Worm (Caenorhabditis elegans) whole organism, L4 larva: Measurements from ENCODE around the gene acs-11.
A peak's percentile ranks its signal among the peaks of the same experiment; 100 is the strongest.

Source experiments
- F10B5.3 ChIP-seq: sonication (generic microtip); optimal IDR thresholded peaks from 2 replicates; lab custom pipeline; 2016; ENCODE audit warnings: mild to moderate bottlenecking, missing genetic modification characterization, missing compliant biosample characterization
- F37D6.2 ChIP-seq: sonication (generic microtip); optimal IDR thresholded peaks from 2 replicates; lab custom pipeline; 2016; ENCODE audit warnings: mild to moderate bottlenecking, missing genetic modification characterization, missing compliant biosample characterization
- F44E2.7 ChIP-seq: fragments of 200-800 bp; sonication (Bioruptor generic); IDR thresholded peaks from 2 replicates; pipeline ENCODE4 v2.1.2; 2022; ENCODE audit warnings: missing genetic modification characterization, missing compliant biosample characterization
- F49E8.2 ChIP-seq: sonication (generic microtip); optimal IDR thresholded peaks from 2 replicates; lab custom pipeline; 2016; ENCODE audit warnings: missing compliant biosample characterization, mild to moderate bottlenecking, missing genetic modification characterization, borderline replicate concordance
- T20F7.1 ChIP-seq: fragments of 200-800 bp; sonication (Bioruptor generic); optimal IDR thresholded peaks from 2 replicates; lab custom pipeline; 2018; ENCODE audit warnings: mild to moderate bottlenecking, missing genetic modification characterization, missing compliant biosample characterization
- Y105C5A.15 ChIP-seq: fragments of 200-800 bp; sonication (Bioruptor generic); IDR thresholded peaks from 2 replicates; pipeline ENCODE4 v1.3.6; 2022; ENCODE audit warnings: missing genetic modification characterization, missing compliant biosample characterization
- Y48G9A.11 ChIP-seq: fragments of 200-800 bp; sonication (Bioruptor generic); IDR thresholded peaks from 2 replicates; pipeline ENCODE4 v1.3.6; 2022; ENCODE audit warnings: missing genetic modification reagents, missing genetic modification characterization, missing compliant biosample characterization
- Y75B8A.6 ChIP-seq: fragments of 200-800 bp; sonication (Bioruptor generic); IDR thresholded peaks from 2 replicates; pipeline ENCODE4 v1.3.6; 2022; ENCODE audit warnings: missing genetic modification reagents, missing genetic modification characterization, missing compliant biosample characterization
- aha-1 ChIP-seq: fragments of 150-350 bp; peaks from one replicate; lab custom pipeline; 2014; ENCODE audit warnings: missing biosample characterization, missing genetic modification characterization
- arid-1 ChIP-seq: fragments of 200-800 bp; sonication (Bioruptor generic); conservative IDR thresholded peaks from 2 replicates; pipeline ENCODE4 v1.3.6; 2022; ENCODE audit warnings: missing genetic modification reagents, missing genetic modification characterization, missing compliant biosample characterization
- ceh-32 ChIP-seq: sonication (generic microtip); optimal IDR thresholded peaks from 2 replicates; lab custom pipeline; 2016; ENCODE audit warnings: mild to moderate bottlenecking, missing genetic modification characterization, missing compliant biosample characterization; ENCODE audit not compliant: poor library complexity
- ceh-44 ChIP-seq: fragments of 200-800 bp; sonication (Bioruptor generic); IDR thresholded peaks from 2 replicates; pipeline ENCODE4 v1.3.6; 2022; ENCODE audit warnings: missing genetic modification reagents, missing genetic modification characterization, missing compliant biosample characterization
- ceh-62 ChIP-seq: sonication (generic microtip); optimal IDR thresholded peaks from 2 replicates; lab custom pipeline; 2017; ENCODE audit warnings: missing biosample characterization, missing genetic modification characterization
- ceh-82 ChIP-seq: sonication (generic microtip); optimal IDR thresholded peaks from 2 replicates; lab custom pipeline; 2017; ENCODE audit warnings: missing biosample characterization, missing genetic modification characterization
- ces-1 ChIP-seq: fragments of 150-350 bp; sonication (generic microtip); optimal IDR thresholded peaks from 4 replicates; lab custom pipeline; 2014; ENCODE audit warnings: missing biosample characterization, missing genetic modification reagents, missing genetic modification characterization
- cey-2 ChIP-seq: sonication (generic microtip); optimal IDR thresholded peaks from 3 replicates; lab custom pipeline; 2017; ENCODE audit warnings: missing genetic modification characterization, mild to moderate bottlenecking, missing compliant biosample characterization, antibody characterized with exemption, borderline replicate concordance; ENCODE audit not compliant: insufficient read depth
- ctbp-1 ChIP-seq: fragments of 200-800 bp; sonication (Bioruptor generic); IDR thresholded peaks from 2 replicates; pipeline ENCODE4 v1.3.6; 2022; ENCODE audit warnings: missing genetic modification reagents, missing genetic modification characterization, missing compliant biosample characterization
- daf-12 ChIP-seq: fragments of 150-350 bp; optimal IDR thresholded peaks from 2 replicates; lab custom pipeline; 2014; ENCODE audit warnings: missing biosample characterization, missing genetic modification reagents, missing genetic modification characterization
- daf-16 ChIP-seq, 3 experiments: sonication (generic microtip); optimal IDR thresholded peaks; 2 replicates each; lab custom pipeline; 2016 to 2017; ENCODE audit warnings: missing genetic modification characterization in 3 of 3, missing genetic modification reagents in 3 of 3, mild to moderate bottlenecking in 2 of 3, missing compliant biosample characterization in 2 of 3, missing biosample characterization in 1 of 3, moderate library complexity in 1 of 3
- daf-8 ChIP-seq: fragments of 200-800 bp; sonication (Bioruptor generic); IDR thresholded peaks from 2 replicates; pipeline ENCODE4 v1.3.6; 2022; ENCODE audit warnings: missing genetic modification characterization, missing compliant biosample characterization
- dmd-6 ChIP-seq: fragments of 200-800 bp; sonication (Bioruptor generic); IDR thresholded peaks from 2 replicates; pipeline ENCODE4 v1.3.6; 2022; ENCODE audit warnings: missing genetic modification reagents, missing genetic modification characterization, missing compliant biosample characterization
- dmd-9 ChIP-seq: fragments of 200-800 bp; sonication (Bioruptor generic); IDR thresholded peaks from 2 replicates; pipeline ENCODE4 v1.3.6; 2022; ENCODE audit warnings: missing genetic modification reagents, missing genetic modification characterization, missing compliant biosample characterization
- fkh-10 ChIP-seq: fragments of 150-350 bp; optimal IDR thresholded peaks from 2 replicates; lab custom pipeline; 2014; ENCODE audit warnings: missing biosample characterization, missing genetic modification reagents, missing genetic modification characterization
- fos-1 ChIP-seq: fragments of 150-350 bp; optimal IDR thresholded peaks from 2 replicates; lab custom pipeline; 2014; ENCODE audit warnings: missing biosample characterization, missing genetic modification characterization
- hif-1 ChIP-seq, 2 experiments: sonication (generic microtip); optimal IDR thresholded peaks; 2 replicates each; lab custom pipeline; 2016 to 2017; ENCODE audit warnings: missing compliant biosample characterization in 2 of 2, missing genetic modification characterization in 2 of 2, missing genetic modification reagents in 2 of 2, missing genotype in 2 of 2, mild to moderate bottlenecking in 1 of 2
- hlh-11 ChIP-seq: fragments of 200-800 bp; sonication (Bioruptor generic); optimal IDR thresholded peaks from 2 replicates; lab custom pipeline; 2018; ENCODE audit warnings: mild to moderate bottlenecking, missing genetic modification characterization, missing compliant biosample characterization
- jun-1 ChIP-seq: fragments of 150-350 bp; optimal IDR thresholded peaks from 2 replicates; lab custom pipeline; 2014; ENCODE audit warnings: missing biosample characterization, missing genetic modification reagents, missing genetic modification characterization
- lin-13 ChIP-seq: fragments of 150-350 bp; optimal IDR thresholded peaks from 2 replicates; lab custom pipeline; 2014; ENCODE audit warnings: missing biosample characterization, missing genetic modification reagents, missing genetic modification characterization
- lin-39 ChIP-seq: fragments of 150-350 bp; optimal IDR thresholded peaks from 2 replicates; lab custom pipeline; 2014; ENCODE audit warnings: missing biosample characterization, missing genetic modification reagents, missing genetic modification characterization
- lsy-2 ChIP-seq, 2 experiments: fragments of 150-350 bp in 1 of 2; sonication (generic microtip) in 1 of 2; optimal IDR thresholded peaks; 2 replicates each; lab custom pipeline; 2014 to 2017; ENCODE audit warnings: missing biosample characterization in 2 of 2, missing genetic modification characterization in 2 of 2
- madf-9 ChIP-seq: fragments of 200-800 bp; sonication (Bioruptor generic); conservative IDR thresholded peaks from 2 replicates; pipeline ENCODE4 v1.3.6; 2022; ENCODE audit warnings: missing genetic modification reagents, missing genetic modification characterization, missing compliant biosample characterization
- mes-2 ChIP-seq: sonication (generic microtip); optimal IDR thresholded peaks from 2 replicates; lab custom pipeline; 2016; ENCODE audit warnings: missing genotype, mild to moderate bottlenecking, missing genetic modification characterization, missing compliant biosample characterization; ENCODE audit not compliant: poor library complexity, severe bottlenecking
- mxl-2 ChIP-seq: fragments of 200-800 bp; sonication (Bioruptor generic); conservative IDR thresholded peaks from 2 replicates; pipeline ENCODE4 v1.3.6; 2022; ENCODE audit warnings: missing genetic modification reagents, missing genetic modification characterization, missing compliant biosample characterization
- nhr-102 ChIP-seq: sonication (generic microtip); optimal IDR thresholded peaks from 2 replicates; lab custom pipeline; 2016; ENCODE audit warnings: mild to moderate bottlenecking, missing genetic modification characterization, moderate library complexity, missing compliant biosample characterization
- nhr-111 ChIP-seq: fragments of 200-800 bp; sonication (Bioruptor generic); optimal IDR thresholded peaks from 2 replicates; lab custom pipeline; 2018; ENCODE audit warnings: mild to moderate bottlenecking, missing genetic modification characterization, missing compliant biosample characterization
- nhr-41 ChIP-seq: fragments of 200-800 bp; sonication (Bioruptor generic); IDR thresholded peaks from 2 replicates; pipeline ENCODE4 v1.3.6; 2022; ENCODE audit warnings: missing genetic modification reagents, missing genetic modification characterization, missing compliant biosample characterization
- nhr-77 ChIP-seq: fragments of 150-350 bp; optimal IDR thresholded peaks from 2 replicates; lab custom pipeline; 2014; ENCODE audit warnings: missing biosample characterization, missing genetic modification characterization
- rbr-2 ChIP-seq: sonication (generic microtip); optimal IDR thresholded peaks from 2 replicates; lab custom pipeline; 2016; ENCODE audit warnings: missing genotype, missing genetic modification characterization, missing compliant biosample characterization
- sdz-12 ChIP-seq: fragments of 200-800 bp; sonication (Bioruptor generic); optimal IDR thresholded peaks from 2 replicates; lab custom pipeline; 2018; ENCODE audit warnings: mild to moderate bottlenecking, missing genetic modification characterization, missing compliant biosample characterization
- skn-1 ChIP-seq: fragments of 150-350 bp; optimal IDR thresholded peaks from 2 replicates; lab custom pipeline; 2014; ENCODE audit warnings: missing biosample characterization, missing genetic modification characterization
- spr-1 ChIP-seq: sonication (generic microtip); optimal IDR thresholded peaks from 2 replicates; lab custom pipeline; 2016; ENCODE audit warnings: mild to moderate bottlenecking, missing genetic modification characterization, missing compliant biosample characterization
- tra-1 ChIP-seq: fragments of 200-800 bp; sonication (Bioruptor generic); IDR thresholded peaks from 2 replicates; pipeline ENCODE4 v1.3.6; 2022; ENCODE audit warnings: missing genetic modification reagents, missing genetic modification characterization, missing compliant biosample characterization
- unc-39 ChIP-seq: sonication (generic microtip); optimal IDR thresholded peaks from 2 replicates; lab custom pipeline; 2017; ENCODE audit warnings: missing biosample characterization, missing genetic modification characterization
- unc-62 ChIP-seq, 3 experiments: fragments of 150-350 bp in 1 of 3; sonication (generic microtip); optimal IDR thresholded peaks in 2 of 3; peaks in 1 of 3; 1 replicate in 1 of 3; 2 replicates in 2 of 3; lab custom pipeline; 2014 to 2017; ENCODE audit warnings: missing biosample characterization in 3 of 3, missing genetic modification characterization in 3 of 3, missing genetic modification reagents in 3 of 3, missing genotype in 1 of 3
- vab-7 ChIP-seq: fragments of 200-800 bp; sonication (Bioruptor generic); IDR thresholded peaks from 2 replicates; pipeline ENCODE4 v1.3.6; 2022; ENCODE audit warnings: missing genetic modification reagents, missing genetic modification characterization, missing compliant biosample characterization
- zag-1 ChIP-seq: fragments of 150-350 bp; optimal IDR thresholded peaks from 2 replicates; lab custom pipeline; 2014; ENCODE audit warnings: missing biosample characterization, missing genetic modification characterization
- zfp-2 ChIP-seq: sonication (generic microtip); optimal IDR thresholded peaks from 2 replicates; lab custom pipeline; 2016; ENCODE audit warnings: mild to moderate bottlenecking, missing genetic modification characterization, missing compliant biosample characterization
- zip-11 ChIP-seq: fragments of 200-800 bp; sonication (Bioruptor generic); IDR thresholded peaks from 2 replicates; pipeline ENCODE4 v1.3.6; 2022; ENCODE audit warnings: missing genetic modification characterization, missing compliant biosample characterization
- ztf-11 ChIP-seq: fragments of 150-350 bp; optimal IDR thresholded peaks from 2 replicates; lab custom pipeline; 2014; ENCODE audit warnings: missing biosample characterization, missing genetic modification characterization
- ztf-7 ChIP-seq: fragments of 150-350 bp; optimal IDR thresholded peaks from 2 replicates; lab custom pipeline; 2014; ENCODE audit warnings: missing biosample characterization, missing genetic modification characterization

acs-11 gene

DNA sequence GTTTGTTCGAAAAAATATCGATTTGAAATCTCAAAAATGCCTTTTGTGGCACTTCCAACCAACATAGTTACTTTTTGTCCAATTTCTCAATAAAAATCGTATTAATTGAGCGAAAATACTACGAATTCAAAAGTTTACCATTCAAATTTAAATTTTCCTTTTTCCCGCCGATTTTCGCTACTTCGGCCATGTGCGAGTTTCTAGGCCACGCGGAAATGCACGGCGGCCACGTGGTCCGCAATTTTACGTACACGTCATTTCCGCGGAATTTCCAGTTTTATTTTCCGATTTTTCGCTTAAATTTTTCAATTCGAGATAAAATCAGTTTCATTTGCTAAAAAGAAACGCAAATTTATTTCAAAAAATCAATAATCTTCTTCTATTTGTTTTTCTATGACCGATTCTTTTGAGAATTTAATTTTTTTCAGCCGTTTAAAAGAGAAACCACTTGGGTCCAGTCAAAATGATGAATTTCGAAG is 1.9 kb upstream of the acs-11 start, which contains the start of gene eas-1 (continued):
- TF ChIP-seq cey-2 (no peak), lin-39 (tag; lab: Kevin White, UChicago) (no peak), lsy-2 (tag; optimal IDR thresholded peaks at IDR 0.05; lab: Kevin White, UChicago) (peak in 1 of 2 experiments; percentile 86), aha-1 (no peak), F10B5.3 (no peak), nhr-111 (GFP tag; lab: Kevin White, UChicago) (no peak), hlh-11 (tag; lab: Kevin White, UChicago) (peak; percentile 71), hif-1 (tag; optimal IDR thresholded peaks at IDR 0.05; lab: Kevin White, UChicago) (peak in 1 of 2 experiments; percentile 92), rbr-2 (peak; percentile 56), daf-16 (GFP tag; optimal IDR thresholded peaks at IDR 0.05; lab: Kevin White, UChicago) (no peak), daf-16 (tag; optimal IDR thresholded peaks at IDR 0.05; lab: Kevin White, UChicago) (peak; percentile 42), madf-9 (GFP tag; lab: Robert Waterston, UW) (peak; percentile 71), vab-7 (GFP tag; lab: Robert Waterston, UW) (no peak), zfp-2 (tag; lab: Kevin White, UChicago) (no peak), nhr-41 (no peak), tra-1 (GFP tag; lab: Robert Waterston, UW) (peak; percentile 54; the same call in 1 of the 2 replicates), dmd-9 (GFP tag; lab: Robert Waterston, UW) (peak; percentile 80), dmd-6 (GFP tag; lab: Robert Waterston, UW) (peak; percentile 69), ztf-7 (tag; lab: Kevin White, UChicago) (peak; percentile 8), fkh-10 (GFP tag; lab: Kevin White, UChicago) (peak; percentile 38), F49E8.2 (tag; lab: Kevin White, UChicago) (no peak), sdz-12 (GFP tag; lab: Kevin White, UChicago) (no peak), Y75B8A.6 (no peak), T20F7.1 (GFP tag; lab: Kevin White, UChicago) (peak; percentile 63), nhr-77 (tag; lab: Kevin White, UChicago) (no peak), fos-1 (tag; lab: Kevin White, UChicago) (no peak), zag-1 (tag; lab: Kevin White, UChicago) (no peak), ceh-62 (no peak), mxl-2 (0 out of 2 replicates have a peak, but pooled peaks have one; percentile 45), spr-1 (tag; lab: Kevin White, UChicago) (peak; percentile 28), jun-1 (tag; lab: Kevin White, UChicago) (no peak), ceh-82 (tag; lab: Kevin White, UChicago) (no peak), mes-2 (tag; lab: Kevin White, UChicago) (peak; percentile 99), ces-1 (GFP tag; lab: Kevin White, UChicago) (no peak), Y105C5A.15 (GFP tag; lab: Robert Waterston, UW) (no peak), ceh-44 (no peak), F44E2.7 (GFP tag; lab: Robert Waterston, UW) (no peak), F37D6.2 (tag; lab: Kevin White, UChicago) (peak; percentile 14), arid-1 (GFP tag; lab: Robert Waterston, UW) (no peak), ceh-32 (tag; lab: Kevin White, UChicago) (no peak), daf-12 (tag; lab: Kevin White, UChicago) (no peak), ztf-11 (tag; lab: Kevin White, UChicago) (no peak), nhr-102 (tag; lab: Kevin White, UChicago) (peak; percentile 39), zip-11 (GFP tag; lab: Robert Waterston, UW) (no peak), unc-62 (GFP tag; optimal IDR thresholded peaks at IDR 0.05 in 1 of 2; lab: Kevin White, UChicago) (peak in 1 of 2 experiments; percentile 87), unc-62 (tag; optimal IDR thresholded peaks at IDR 0.05; lab: Kevin White, UChicago) (no peak), skn-1 (tag; lab: Kevin White, UChicago) (no peak), lin-13 (GFP tag; lab: Kevin White, UChicago) (peak; percentile 62), daf-8 (GFP tag; lab: Robert Waterston, UW) (no peak), ctbp-1 (GFP tag; lab: Robert Waterston, UW) (no peak), Y48G9A.11 (GFP tag; lab: Robert Waterston, UW) (peak; percentile 79), unc-39 (tag; lab: Kevin White, UChicago) (no peak)
